Fruit fly (Drosophila melanogaster): ENCODE data around the gene lost.
A peak's percentile ranks its signal among the peaks of the same experiment; 100 is the strongest.

lost gene

dm6 chr3R:4445083-4445482 is 42.2 kb downstream of the lost start (continued):
- TF ChIP-seq CG30403 (GFP tag; optimal IDR thresholded peaks at IDR 0.05) = no peak
- no peak for TF ChIP-seq salm (tag; optimal IDR thresholded peaks at IDR 0.05)
- peak; percentile 44; the same call in 1 of the 2 replicates for TF ChIP-seq amos (GFP tag; IDR thresholded peaks at IDR 0.05; ENCODE audit: partially characterized antibody)
- peak; percentile 74 for TF ChIP-seq CG9437 (GFP tag; optimal IDR thresholded peaks at IDR 0.05)
- TF ChIP-seq GATAe (GFP tag; conservative IDR thresholded peaks at IDR 0.05) = 0 out of 2 replicates have a peak, but pooled peaks have one; percentile 36
- TF ChIP-seq chinmo (GFP tag; IDR thresholded peaks at IDR 0.05; ENCODE audit: partially characterized antibody) = no peak
- TF ChIP-seq stc (GFP tag; IDR thresholded peaks at IDR 0.05) = no peak
- TF ChIP-seq al (GFP tag; IDR thresholded peaks at IDR 0.05) = no peak
- TF ChIP-seq Med (GFP tag) = no peak
- no peak for TF ChIP-seq CG31224 (GFP tag; IDR thresholded peaks at IDR 0.05)
- TF ChIP-seq cg (GFP tag; optimal IDR thresholded peaks at IDR 0.05) = peak; percentile 35
- peak; percentile 62; the same call in 1 of the 2 replicates for TF ChIP-seq Bgb (GFP tag; IDR thresholded peaks at IDR 0.05; ENCODE audit: partially characterized antibody)
- TF ChIP-seq fd3F (GFP tag; optimal IDR thresholded peaks at IDR 0.05) = no peak
- TF ChIP-seq NK7.1 (GFP tag; optimal IDR thresholded peaks at IDR 0.05) = no peak
- TF ChIP-seq ttk (GFP tag; IDR thresholded peaks at IDR 0.05) = no peak
- no peak for TF ChIP-seq Eip74EF (GFP tag; optimal IDR thresholded peaks at IDR 0.05)
- no peak for TF ChIP-seq CG1602 (GFP tag; optimal IDR thresholded peaks at IDR 0.05)
- TF ChIP-seq Gug (GFP tag; IDR thresholded peaks at IDR 0.05) = no peak
- no peak for TF ChIP-seq Sry-δ (GFP tag; optimal IDR thresholded peaks at IDR 0.05)
- no peak for TF ChIP-seq Sox100B (GFP tag; optimal IDR thresholded peaks at IDR 0.05)
- TF ChIP-seq Camta (GFP tag; optimal IDR thresholded peaks at IDR 0.05) = no peak
- no peak for TF ChIP-seq Dp (GFP tag; optimal IDR thresholded peaks at IDR 0.05)
- no peak for TF ChIP-seq Fer2 (tag; optimal IDR thresholded peaks at IDR 0.05)
- TF ChIP-seq gem (tag; optimal IDR thresholded peaks at IDR 0.05) = no peak
- no peak for TF ChIP-seq HLHmδ (GFP tag; optimal IDR thresholded peaks at IDR 0.05)
- TF ChIP-seq Ets65A (GFP tag) = no peak
- TF ChIP-seq da (GFP tag; optimal IDR thresholded peaks at IDR 0.05) = no peak
- no peak for TF ChIP-seq bab2 (GFP tag; optimal IDR thresholded peaks at IDR 0.05)
- no peak for TF ChIP-seq trh (GFP tag; optimal IDR thresholded peaks at IDR 0.05)
- TF ChIP-seq tin (GFP tag; optimal IDR thresholded peaks at IDR 0.05) = no peak
- TF ChIP-seq gt (GFP tag; IDR thresholded peaks at IDR 0.05) = no peak
- TF ChIP-seq nerfin-1 (tag; optimal IDR thresholded peaks at IDR 0.05) = no peak
- no peak for TF ChIP-seq dmrt99B (tag; optimal IDR thresholded peaks at IDR 0.05)
- TF ChIP-seq CG7271 (tag; optimal IDR thresholded peaks at IDR 0.05) = no peak
- no peak for TF ChIP-seq CG18011 (GFP tag; optimal IDR thresholded peaks at IDR 0.05)
- TF ChIP-seq E2f1 (GFP tag; IDR thresholded peaks at IDR 0.05) = no peak
- no peak for TF ChIP-seq otp (GFP tag; IDR thresholded peaks at IDR 0.05)
- no peak for TF ChIP-seq CG6254 (GFP tag; optimal IDR thresholded peaks at IDR 0.05)
- TF ChIP-seq CG11093 (GFP tag; IDR thresholded peaks at IDR 0.05) = no peak
- TF ChIP-seq chm (GFP tag; IDR thresholded peaks at IDR 0.05) = no peak
- TF ChIP-seq lilli (GFP tag; optimal IDR thresholded peaks at IDR 0.05) = no peak
- TF ChIP-seq BtbVII (GFP tag; optimal IDR thresholded peaks at IDR 0.05) = no peak
- no peak for TF ChIP-seq phol (tag; optimal IDR thresholded peaks at IDR 0.05)
- no peak for TF ChIP-seq Adf1 (GFP tag; IDR thresholded peaks at IDR 0.05)
- TF ChIP-seq sens (GFP tag) = no peak
- TF ChIP-seq CG17186 (GFP tag; optimal IDR thresholded peaks at IDR 0.05) = no peak
- TF ChIP-seq Abd-B (GFP tag; optimal IDR thresholded peaks at IDR 0.05) = no peak
- no peak for TF ChIP-seq klu (GFP tag; IDR thresholded peaks at IDR 0.05)
- no peak for TF ChIP-seq fu2 (GFP tag; optimal IDR thresholded peaks at IDR 0.05)
- TF ChIP-seq row (GFP tag; IDR thresholded peaks at IDR 0.05) = no peak
- no peak for TF ChIP-seq CG10321 (GFP tag; IDR thresholded peaks at IDR 0.05)
- no peak for TF ChIP-seq MTF-1 (GFP tag; optimal IDR thresholded peaks at IDR 0.05; ENCODE audit: borderline replicate concordance)

Measured in whole organism, embryonic.